Worm (Caenorhabditis elegans) whole organism, midembryonic: ENCODE measurements around the gene ZK1098.2.

Experiments
- T22C8.4 ChIP-seq: fragments of 200-800 bp; sonication (Bioruptor generic); IDR thresholded peaks from 2 replicates; pipeline ENCODE4 v1.3.6; 2022; ENCODE audit warnings: missing genetic modification characterization, missing compliant biosample characterization
- cog-1 ChIP-seq: sonication (generic microtip); optimal IDR thresholded peaks from 2 replicates; lab custom pipeline; 2016; ENCODE audit warnings: missing genetic modification characterization, missing compliant biosample characterization
- flt-1 ChIP-seq: fragments of 200-800 bp; sonication (Bioruptor generic); IDR thresholded peaks from 2 replicates; pipeline ENCODE4 v1.3.6; 2022; ENCODE audit warnings: missing genetic modification characterization, missing compliant biosample characterization
- klf-2 ChIP-seq: fragments of 200-800 bp; sonication (Bioruptor generic); conservative IDR thresholded peaks from 2 replicates; pipeline ENCODE4 v1.3.6; 2022; ENCODE audit warnings: missing genetic modification reagents, missing genetic modification characterization, missing compliant biosample characterization
- med-1 ChIP-seq: sonication (generic microtip); optimal IDR thresholded peaks from 2 replicates; lab custom pipeline; 2017; ENCODE audit warnings: missing genetic modification characterization, mild to moderate bottlenecking, missing compliant biosample characterization, antibody characterized with exemption, missing genetic modification reagents; ENCODE audit not compliant: insufficient read depth
- ref-1 ChIP-seq: fragments of 200-800 bp; sonication (Bioruptor generic); conservative IDR thresholded peaks from 2 replicates; pipeline ENCODE4 v1.3.6; 2022; ENCODE audit warnings: missing genetic modification reagents, missing genetic modification characterization, missing compliant biosample characterization
- tab-1 ChIP-seq: fragments of 200-800 bp; sonication (Bioruptor generic); IDR thresholded peaks from 2 replicates; pipeline ENCODE4 v1.3.6; 2022; ENCODE audit warnings: missing genetic modification characterization, missing compliant biosample characterization
- ztf-23 ChIP-seq: fragments of 200-800 bp; sonication (Bioruptor generic); IDR thresholded peaks from 2 replicates; pipeline ENCODE4 v1.3.6; 2022; ENCODE audit warnings: missing genetic modification reagents, missing genetic modification characterization, missing compliant biosample characterization
- ztf-29 ChIP-seq: fragments of 200-800 bp; sonication (Bioruptor generic); IDR thresholded peaks from 2 replicates; pipeline ENCODE4 v1.3.6; 2022; ENCODE audit warnings: missing genetic modification reagents, missing genetic modification characterization, missing compliant biosample characterization

- TF ChIP-seq tab-1 (no peak), T22C8.4 (no peak), klf-2 (GFP tag; lab: Robert Waterston, UW) (no peak), cog-1 (tag; lab: Kevin White, UChicago) (no peak), ztf-29 (GFP tag; lab: Robert Waterston, UW) (no peak), ref-1 (GFP tag; lab: Robert Waterston, UW) (no peak), flt-1 (GFP tag; lab: Robert Waterston, UW) (no peak), ztf-23 (GFP tag; lab: Robert Waterston, UW) (no peak), med-1 (GFP tag; lab: Kevin White, UChicago) (no peak)
These were observed 30.5 kb downstream of the ZK1098.2 start, which contains the start of gene C48B4.7 for ce11 chrIII:9559381-9559881.
